Worm (Caenorhabditis elegans) whole organism, mixed stage, embryonic: ENCODE data around the gene F56B6.6.

Experiments used
- ceh-39 ChIP-seq: fragments of 150-350 bp; optimal IDR thresholded peaks from 2 replicates; lab custom pipeline; 2014; ENCODE audit warnings: missing biosample characterization, missing genetic modification characterization
- ces-1 ChIP-seq: fragments of 150-350 bp; optimal IDR thresholded peaks from 2 replicates; lab custom pipeline; 2014; ENCODE audit warnings: missing biosample characterization, missing genetic modification reagents, missing genetic modification characterization
- mep-1 ChIP-seq: fragments of 150-350 bp; optimal IDR thresholded peaks from 2 replicates; lab custom pipeline; 2017; ENCODE audit warnings: missing biosample characterization, missing genetic modification reagents, missing genetic modification characterization, inconsistent platforms
- nhr-2 ChIP-seq: fragments of 150-350 bp; optimal IDR thresholded peaks from 2 replicates; lab custom pipeline; 2014; ENCODE audit warnings: missing biosample characterization, missing genetic modification characterization
- nhr-28 ChIP-seq: fragments of 150-350 bp; optimal IDR thresholded peaks from 2 replicates; lab custom pipeline; 2014; ENCODE audit warnings: missing biosample characterization, missing genetic modification characterization
- unc-39 ChIP-seq: fragments of 150-350 bp; optimal IDR thresholded peaks from 2 replicates; lab custom pipeline; 2014; ENCODE audit warnings: missing biosample characterization, missing genetic modification characterization

DNA sequence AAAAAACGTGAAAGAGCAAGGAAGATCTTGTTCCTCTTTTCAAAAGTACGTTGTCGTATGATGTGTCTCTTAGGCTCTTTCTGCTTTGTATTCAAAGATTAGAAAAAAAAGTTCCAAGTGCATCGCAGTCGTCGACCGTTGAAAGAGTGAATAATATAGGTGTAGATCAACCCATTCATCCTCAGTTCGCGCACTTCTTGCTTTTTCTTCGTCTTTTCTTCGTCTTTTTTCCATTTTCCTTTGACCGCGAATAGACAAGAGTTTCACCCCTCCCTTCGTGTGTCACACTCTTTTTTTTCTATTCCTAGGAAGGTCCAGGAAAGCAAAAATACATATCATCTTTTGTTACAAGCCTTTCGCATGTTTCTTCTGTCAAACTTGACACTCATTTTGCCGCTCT lies 6.1 kb downstream of the F56B6.6 start:
- TF ChIP-seq ces-1 (GFP tag; lab: Kevin White, UChicago) = no peak
- TF ChIP-seq nhr-2 (tag; lab: Kevin White, UChicago) = no peak
- TF ChIP-seq ceh-39 (tag; lab: Kevin White, UChicago) = no peak
- no peak for TF ChIP-seq nhr-28 (tag; lab: Kevin White, UChicago)
- no peak for TF ChIP-seq unc-39 (tag; lab: Kevin White, UChicago)
- TF ChIP-seq mep-1 (tag; lab: Kevin White, UChicago) = no peak
